Worm (Caenorhabditis elegans) whole organism, L2 larva: ENCODE measurements around the gene del-1.

Experiments
- C34F6.9 ChIP-seq: fragments of 150-350 bp; optimal IDR thresholded peaks from 2 replicates; lab custom pipeline; 2014; ENCODE audit warnings: missing biosample characterization, missing genetic modification characterization
- F13H6.1 ChIP-seq: sonication (generic microtip); optimal IDR thresholded peaks from 2 replicates; lab custom pipeline; 2016; ENCODE audit warnings: missing genetic modification characterization, missing compliant biosample characterization
- R02D3.7 ChIP-seq: fragments of 150-350 bp; optimal IDR thresholded peaks from 2 replicates; lab custom pipeline; 2014; ENCODE audit warnings: missing biosample characterization, missing genetic modification characterization
- Y55F3AM.14 ChIP-seq: fragments of 200-800 bp; sonication (Bioruptor generic); optimal IDR thresholded peaks from 2 replicates; lab custom pipeline; 2018; ENCODE audit warnings: mild to moderate bottlenecking, missing genetic modification characterization, missing compliant biosample characterization
- alr-1 ChIP-seq: fragments of 150-350 bp; optimal IDR thresholded peaks from 2 replicates; lab custom pipeline; 2014; ENCODE audit warnings: missing biosample characterization, missing genetic modification characterization
- aly-2 ChIP-seq: fragments of 150-350 bp; optimal IDR thresholded peaks from 2 replicates; lab custom pipeline; 2014; ENCODE audit warnings: missing biosample characterization, missing genetic modification characterization
- ama-1 ChIP-seq: fragments of 150-350 bp; optimal IDR thresholded peaks from 2 replicates; lab custom pipeline; 2018; ENCODE audit warnings: inconsistent platforms
- blmp-1 ChIP-seq: sonication (generic microtip); optimal IDR thresholded peaks from 2 replicates; lab custom pipeline; 2017; ENCODE audit warnings: missing genetic modification characterization, mild to moderate bottlenecking, missing compliant biosample characterization, antibody characterized with exemption, moderate library complexity; ENCODE audit not compliant: insufficient read depth
- ceh-16 ChIP-seq: fragments of 150-350 bp; optimal IDR thresholded peaks from 2 replicates; lab custom pipeline; 2014; ENCODE audit warnings: missing biosample characterization, missing genetic modification characterization
- ceh-82 ChIP-seq: fragments of 150-350 bp; optimal IDR thresholded peaks from 2 replicates; lab custom pipeline; 2014; ENCODE audit warnings: missing biosample characterization, missing genetic modification characterization
- crh-2 ChIP-seq: sonication (generic microtip); optimal IDR thresholded peaks from 2 replicates; lab custom pipeline; 2017; ENCODE audit warnings: missing biosample characterization, missing genetic modification characterization
- dmd-4 ChIP-seq: sonication (generic microtip); optimal IDR thresholded peaks from 2 replicates; lab custom pipeline; 2017; ENCODE audit warnings: missing biosample characterization, missing genetic modification characterization
- egl-27 ChIP-seq: sonication (generic microtip); optimal IDR thresholded peaks from 3 replicates; lab custom pipeline; 2017; ENCODE audit warnings: missing biosample characterization, missing genetic modification reagents, missing genetic modification characterization
- elt-1 ChIP-seq: fragments of 150-350 bp; optimal IDR thresholded peaks from 2 replicates; lab custom pipeline; 2014; ENCODE audit warnings: missing biosample characterization, missing genetic modification characterization
- fos-1 ChIP-seq: fragments of 150-350 bp; optimal IDR thresholded peaks from 2 replicates; lab custom pipeline; 2014; ENCODE audit warnings: missing biosample characterization, missing genetic modification characterization
- lin-11 ChIP-seq: fragments of 150-350 bp; sonication (generic microtip); optimal IDR thresholded peaks from 2 replicates; lab custom pipeline; 2014; ENCODE audit warnings: missing biosample characterization, missing genetic modification characterization, inconsistent platforms, mixed read lengths
- lin-13 ChIP-seq: fragments of 150-350 bp; optimal IDR thresholded peaks from 2 replicates; lab custom pipeline; 2014; ENCODE audit warnings: missing biosample characterization, missing genetic modification reagents, missing genetic modification characterization
- lin-39 ChIP-seq: fragments of 150-350 bp; optimal IDR thresholded peaks from 2 replicates; lab custom pipeline; 2014; ENCODE audit warnings: missing biosample characterization, missing genetic modification reagents, missing genetic modification characterization
- lsy-2 ChIP-seq, 2 experiments: fragments of 150-350 bp in 1 of 2; sonication (generic microtip) in 1 of 2; optimal IDR thresholded peaks; 2 replicates each; lab custom pipeline; 2014 to 2017; ENCODE audit warnings: missing biosample characterization in 2 of 2, missing genetic modification characterization in 2 of 2
- mab-5 ChIP-seq: fragments of 150-350 bp; optimal IDR thresholded peaks from 2 replicates; lab custom pipeline; 2014; ENCODE audit warnings: missing biosample characterization, missing genetic modification characterization
- mbf-1 ChIP-seq: sonication (generic microtip); optimal IDR thresholded peaks from 2 replicates; lab custom pipeline; 2017; ENCODE audit warnings: missing biosample characterization, missing genetic modification characterization
- mdl-1 ChIP-seq, 2 experiments: fragments of 150-350 bp in 1 of 2; sonication (generic microtip) in 1 of 2; optimal IDR thresholded peaks; 2 replicates each; lab custom pipeline; 2017; ENCODE audit warnings: missing biosample characterization in 2 of 2, missing genetic modification characterization in 2 of 2
- nhr-11 ChIP-seq: fragments of 150-350 bp; optimal IDR thresholded peaks from 2 replicates; lab custom pipeline; 2014; ENCODE audit warnings: missing biosample characterization, missing genetic modification characterization
- nhr-12 ChIP-seq: fragments of 150-350 bp; optimal IDR thresholded peaks from 2 replicates; lab custom pipeline; 2014; ENCODE audit warnings: missing biosample characterization, missing genetic modification characterization
- nhr-129 ChIP-seq: fragments of 150-350 bp; optimal IDR thresholded peaks from 2 replicates; lab custom pipeline; 2014; ENCODE audit warnings: missing biosample characterization, missing genetic modification characterization
- nhr-21 ChIP-seq: fragments of 150-350 bp; optimal IDR thresholded peaks from 2 replicates; lab custom pipeline; 2014; ENCODE audit warnings: missing biosample characterization, missing genetic modification characterization
- nhr-23 ChIP-seq: fragments of 150-350 bp; optimal IDR thresholded peaks from 2 replicates; lab custom pipeline; 2014; ENCODE audit warnings: missing biosample characterization, missing genetic modification reagents, missing genetic modification characterization
- nhr-237 ChIP-seq: fragments of 150-350 bp; optimal IDR thresholded peaks from 2 replicates; lab custom pipeline; 2014; ENCODE audit warnings: missing biosample characterization, missing genetic modification characterization
- nhr-25 ChIP-seq: fragments of 150-350 bp; sonication (generic microtip); optimal IDR thresholded peaks from 3 replicates; lab custom pipeline; 2014; ENCODE audit warnings: missing biosample characterization, missing genetic modification characterization
- nhr-6 ChIP-seq: fragments of 150-350 bp; optimal IDR thresholded peaks from 2 replicates; lab custom pipeline; 2014; ENCODE audit warnings: missing biosample characterization, missing genetic modification characterization
- nhr-77 ChIP-seq: fragments of 150-350 bp; optimal IDR thresholded peaks from 2 replicates; lab custom pipeline; 2014; ENCODE audit warnings: missing biosample characterization, missing genetic modification characterization
- peb-1 ChIP-seq: fragments of 150-350 bp; optimal IDR thresholded peaks from 2 replicates; lab custom pipeline; 2014; ENCODE audit warnings: missing biosample characterization, missing genetic modification characterization
- sem-4 ChIP-seq: fragments of 150-350 bp; optimal IDR thresholded peaks from 2 replicates; lab custom pipeline; 2014; ENCODE audit warnings: missing biosample characterization, missing genetic modification reagents, missing genetic modification characterization
- skn-1 ChIP-seq: sonication (generic microtip); optimal IDR thresholded peaks from 2 replicates; lab custom pipeline; 2017; ENCODE audit warnings: missing biosample characterization, missing genetic modification characterization
- sma-3 ChIP-seq: sonication (generic microtip); optimal IDR thresholded peaks from 2 replicates; lab custom pipeline; 2016; ENCODE audit warnings: missing genetic modification reagents, missing genetic modification characterization, missing compliant biosample characterization
- sma-9 ChIP-seq, 2 experiments: fragments of 150-350 bp in 1 of 2; sonication (generic microtip) in 1 of 2; optimal IDR thresholded peaks; 2 replicates each; lab custom pipeline; 2014 to 2016; ENCODE audit warnings: missing genetic modification characterization in 2 of 2, mild to moderate bottlenecking in 1 of 2, missing biosample characterization in 1 of 2, missing compliant biosample characterization in 1 of 2, missing genetic modification reagents in 1 of 2, moderate library complexity in 1 of 2
- snpc-4 ChIP-seq: fragments of 150-350 bp; optimal IDR thresholded peaks from 2 replicates; lab custom pipeline; 2014; ENCODE audit warnings: missing biosample characterization, missing genetic modification characterization
- unc-39 ChIP-seq: fragments of 150-350 bp; optimal IDR thresholded peaks from 2 replicates; lab custom pipeline; 2014; ENCODE audit warnings: missing biosample characterization, missing genetic modification characterization
- unc-55 ChIP-seq: fragments of 150-350 bp; sonication (generic microtip); optimal IDR thresholded peaks from 3 replicates; lab custom pipeline; 2014; ENCODE audit warnings: missing biosample characterization, missing genetic modification reagents, missing genetic modification characterization
- unc-62 ChIP-seq: fragments of 150-350 bp; optimal IDR thresholded peaks from 2 replicates; lab custom pipeline; 2014; ENCODE audit warnings: missing biosample characterization, missing genetic modification reagents, missing genetic modification characterization
- zag-1 ChIP-seq: fragments of 150-350 bp; optimal IDR thresholded peaks from 2 replicates; lab custom pipeline; 2014; ENCODE audit warnings: missing biosample characterization, missing genetic modification characterization
- ztf-1 ChIP-seq: fragments of 200-800 bp; sonication (Bioruptor generic); conservative IDR thresholded peaks from 2 replicates; pipeline ENCODE4 v1.3.6; 2022; ENCODE audit warnings: missing genetic modification characterization, missing compliant biosample characterization
- ztf-11 ChIP-seq: sonication (generic microtip); optimal IDR thresholded peaks from 2 replicates; lab custom pipeline; 2017; ENCODE audit warnings: missing biosample characterization, missing genetic modification characterization
- ztf-4 ChIP-seq: fragments of 150-350 bp; optimal IDR thresholded peaks from 2 replicates; lab custom pipeline; 2014; ENCODE audit warnings: missing biosample characterization, missing genetic modification characterization

Gene del-1

ce11 chrX:14292632-14293031, 24.8 kb downstream of the del-1 start:
- no peak for TF ChIP-seq Y55F3AM.14 (GFP tag; lab: Kevin White, UChicago)
- peak; percentile 77 for TF ChIP-seq F13H6.1 (tag; lab: Kevin White, UChicago)
- no peak for TF ChIP-seq ceh-82 (tag; lab: Kevin White, UChicago)
- no peak for TF ChIP-seq unc-62
- peak; percentile 18 for TF ChIP-seq ztf-4 (tag; lab: Kevin White, UChicago)
- TF ChIP-seq sem-4 (tag; lab: Kevin White, UChicago): peak; percentile 15
- peak; percentile 65 for TF ChIP-seq sma-9 (GFP tag; optimal IDR thresholded peaks at IDR 0.05; lab: Kevin White, UChicago)
- no peak for TF ChIP-seq sma-9 (tag; optimal IDR thresholded peaks at IDR 0.05; lab: Kevin White, UChicago)
- peak in 1 of 2 experiments; percentile 9 for TF ChIP-seq lsy-2 (tag; optimal IDR thresholded peaks at IDR 0.05; lab: Kevin White, UChicago)
- TF ChIP-seq mab-5 (tag; lab: Kevin White, UChicago): no peak
- TF ChIP-seq nhr-129 (tag; lab: Kevin White, UChicago): peak; percentile 47
- TF ChIP-seq, all 48 proteins: peak for 6

ce11 chrX:14296559-14296958, 28.7 kb downstream of the del-1 start, which contains the start of gene madd-3:
Gene madd-3 (minus strand): TSS chrX:14296659.
- TF ChIP-seq sem-4 (tag; lab: Kevin White, UChicago): no peak
- no peak for TF ChIP-seq snpc-4
- no peak for TF ChIP-seq mbf-1 (tag; lab: Kevin White, UChicago)
- TF ChIP-seq aly-2 (tag; lab: Kevin White, UChicago): no peak
- TF ChIP-seq nhr-237 (tag; lab: Kevin White, UChicago): no peak
- TF ChIP-seq skn-1 (tag; lab: Kevin White, UChicago): no peak
- TF ChIP-seq lsy-2 (tag; optimal IDR thresholded peaks at IDR 0.05; lab: Kevin White, UChicago): no peak
- TF ChIP-seq crh-2 (tag; lab: Kevin White, UChicago): no peak
- TF ChIP-seq lin-11 (tag; lab: Kevin White, UChicago): no peak
- no peak for TF ChIP-seq R02D3.7
- no peak for TF ChIP-seq ceh-16 (tag; lab: Kevin White, UChicago)
- TF ChIP-seq nhr-11: no peak
- TF ChIP-seq sma-3: no peak
- TF ChIP-seq nhr-21: no peak
- no peak for TF ChIP-seq lin-39 (tag; lab: Kevin White, UChicago)
- no peak for TF ChIP-seq nhr-77
- no peak for TF ChIP-seq alr-1 (tag; lab: Kevin White, UChicago)
- TF ChIP-seq egl-27 (tag; lab: Kevin White, UChicago): no peak
- TF ChIP-seq ceh-82 (tag; lab: Kevin White, UChicago): no peak
- TF ChIP-seq sma-9 (GFP tag; optimal IDR thresholded peaks at IDR 0.05; lab: Kevin White, UChicago): no peak
- TF ChIP-seq sma-9 (tag; optimal IDR thresholded peaks at IDR 0.05; lab: Kevin White, UChicago): no peak
- TF ChIP-seq, all 48 proteins: peak for 0

DNA sequence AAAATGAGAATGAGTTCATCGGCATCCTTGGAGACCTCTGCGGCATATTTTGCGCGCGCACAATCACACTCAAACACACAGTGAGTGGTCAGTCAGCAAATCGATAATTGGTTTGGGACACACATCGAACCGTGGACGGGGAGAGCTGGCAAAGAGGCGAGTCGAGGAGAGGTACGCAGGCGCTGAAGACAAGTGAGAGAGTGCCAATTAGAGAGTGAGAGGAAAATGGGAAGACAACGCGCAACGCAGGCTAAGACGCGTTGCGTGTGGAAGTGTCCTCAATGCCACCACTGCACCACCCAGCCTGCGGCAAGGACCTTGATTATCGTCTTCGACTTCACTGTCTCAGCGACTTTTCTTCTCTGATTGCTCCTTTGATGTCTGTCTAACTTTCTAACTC, 29.3 kb downstream of the del-1 start:
- no peak for TF ChIP-seq lin-39 (tag; lab: Kevin White, UChicago)
- TF ChIP-seq mab-5 (tag; lab: Kevin White, UChicago): peak; percentile 44
- peak; percentile 80 for TF ChIP-seq peb-1 (tag; lab: Kevin White, UChicago)
- TF ChIP-seq crh-2 (tag; lab: Kevin White, UChicago): peak; percentile 83
- TF ChIP-seq nhr-11: no peak
- no peak for TF ChIP-seq ztf-1
- TF ChIP-seq nhr-12 (tag; lab: Kevin White, UChicago): no peak
- no peak for TF ChIP-seq Y55F3AM.14 (GFP tag; lab: Kevin White, UChicago)
- no peak for TF ChIP-seq aly-2 (tag; lab: Kevin White, UChicago)
- TF ChIP-seq blmp-1 (tag; lab: Kevin White, UChicago): no peak
- TF ChIP-seq ztf-4 (tag; lab: Kevin White, UChicago): peak; percentile 28
- TF ChIP-seq ztf-11: no peak
- TF ChIP-seq ceh-82 (tag; lab: Kevin White, UChicago): no peak
- no peak for TF ChIP-seq R02D3.7
- TF ChIP-seq C34F6.9 (tag; lab: Kevin White, UChicago): peak; percentile 87
- peak; percentile 91 for TF ChIP-seq nhr-129 (tag; lab: Kevin White, UChicago)
- TF ChIP-seq alr-1 (tag; lab: Kevin White, UChicago): no peak
- TF ChIP-seq fos-1 (tag; lab: Kevin White, UChicago): peak; percentile 13
- peak; percentile 52 for TF ChIP-seq nhr-25 (tag; lab: Kevin White, UChicago)
- no peak for TF ChIP-seq nhr-77
- TF ChIP-seq nhr-21: no peak
- TF ChIP-seq sma-3: peak; percentile 43
- no peak for TF ChIP-seq skn-1 (tag; lab: Kevin White, UChicago)
- TF ChIP-seq F13H6.1 (tag; lab: Kevin White, UChicago): peak; percentile 89
- TF ChIP-seq lin-13 (GFP tag; lab: Kevin White, UChicago): peak; percentile 78
- TF ChIP-seq ceh-16 (tag; lab: Kevin White, UChicago): no peak
- TF ChIP-seq zag-1 (tag; lab: Kevin White, UChicago): peak; percentile 46
- TF ChIP-seq mdl-1 (tag; optimal IDR thresholded peaks at IDR 0.05; lab: Kevin White, UChicago): peak; percentile 35 to 50
- peak; percentile 83 for TF ChIP-seq unc-55
- no peak for TF ChIP-seq nhr-237 (tag; lab: Kevin White, UChicago)
- TF ChIP-seq lin-11 (tag; lab: Kevin White, UChicago): peak; percentile 25
- no peak for TF ChIP-seq ama-1
- peak; percentile 55 for TF ChIP-seq snpc-4
- peak in 1 of 2 experiments; percentile 67 for TF ChIP-seq lsy-2 (tag; optimal IDR thresholded peaks at IDR 0.05; lab: Kevin White, UChicago)
- TF ChIP-seq sem-4 (tag; lab: Kevin White, UChicago): peak; percentile 47
- TF ChIP-seq dmd-4 (tag; lab: Kevin White, UChicago): no peak
- no peak for TF ChIP-seq unc-39 (tag; lab: Kevin White, UChicago)
- no peak for TF ChIP-seq elt-1 (tag; lab: Kevin White, UChicago)
- TF ChIP-seq nhr-23 (tag; lab: Kevin White, UChicago): no peak
- no peak for TF ChIP-seq nhr-6
- no peak for TF ChIP-seq mbf-1 (tag; lab: Kevin White, UChicago)
- peak; percentile 79 for TF ChIP-seq sma-9 (GFP tag; optimal IDR thresholded peaks at IDR 0.05; lab: Kevin White, UChicago)
- no peak for TF ChIP-seq sma-9 (tag; optimal IDR thresholded peaks at IDR 0.05; lab: Kevin White, UChicago)
- no peak for TF ChIP-seq unc-62
